Fruit fly (Drosophila melanogaster): ENCODE data around the gene CG34279.
A peak's percentile ranks its signal among the peaks of the same experiment; 100 is the strongest.

Gene CG34279

DNA sequence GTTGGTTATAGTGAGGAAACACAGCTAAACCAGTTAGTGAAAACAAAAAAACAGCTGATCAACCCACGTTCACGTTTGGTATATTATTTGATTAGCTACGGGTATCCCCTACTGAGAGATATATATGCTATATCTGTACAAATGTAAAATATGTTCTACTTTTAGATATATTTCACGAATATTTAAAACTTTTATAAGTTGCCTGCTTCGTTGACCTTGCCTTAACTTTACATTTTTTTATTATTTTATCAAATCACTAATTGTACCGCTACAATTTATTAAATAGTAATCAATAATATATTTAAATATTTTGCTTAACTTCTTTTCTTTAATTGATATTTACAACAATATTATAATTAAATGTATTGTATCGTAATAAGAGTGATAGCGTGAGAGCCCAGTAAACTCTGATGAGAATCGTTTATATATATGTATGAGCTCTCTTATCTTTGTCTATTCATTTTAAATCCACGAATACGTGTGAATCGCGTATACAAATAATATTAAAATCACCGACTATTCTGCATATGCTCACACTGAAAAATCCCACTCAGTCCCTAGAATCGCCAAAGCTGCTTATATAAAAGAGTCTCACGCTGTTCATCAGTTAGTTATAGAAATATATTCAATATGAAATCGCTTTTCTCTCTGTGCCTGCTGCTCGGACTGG lies 9.5 kb upstream of the CG34279 start, which contains the start of gene CG42821:
TSS of gene CG42821 (plus strand) at position 620 of the 670 bp plus-strand sequence.
- no peak for TF ChIP-seq CG17801 (GFP tag; optimal IDR thresholded peaks at IDR 0.05; ENCODE audit: partially characterized antibody)

DNA sequence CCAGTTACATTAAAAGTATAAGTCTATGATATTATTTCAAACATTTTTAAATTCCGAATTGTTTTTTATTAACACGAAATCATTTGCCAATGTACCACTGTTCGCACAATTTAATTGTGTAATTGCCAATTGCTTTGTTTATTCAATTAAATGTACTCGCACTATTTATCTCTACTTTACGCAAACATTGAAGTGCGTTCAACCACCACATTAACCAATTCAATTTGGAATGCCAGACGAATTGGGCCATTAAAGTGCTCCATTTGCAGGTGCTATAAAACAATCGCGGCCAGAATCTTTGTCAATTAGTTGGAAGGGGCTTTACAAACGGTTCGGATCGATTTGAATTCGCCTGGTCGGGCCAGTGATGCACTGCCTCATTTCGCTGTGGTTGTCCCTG lies 7.7 kb upstream of the CG34279 start, which contains the start of gene CG5863:
TSS of gene CG5863 (plus strand) at position 301 of the 400 bp plus-strand sequence.
- TF ChIP-seq CG17801 (GFP tag; optimal IDR thresholded peaks at IDR 0.05; ENCODE audit: partially characterized antibody): no peak

dm6 chr3R:17409319-17409718 lies 6.2 kb upstream of the CG34279 start, which contains the start of gene CG5860:
Gene CG5860, plus strand, starts transcription at chr3R:17409619.
- no peak for TF ChIP-seq CG17801 (GFP tag; optimal IDR thresholded peaks at IDR 0.05; ENCODE audit: partially characterized antibody)

dm6 chr3R:17407576-17407975 lies 4.5 kb upstream of the CG34279 start, which contains the start of gene CG17283:
Gene CG17283, plus strand, starts transcription at chr3R:17407876.
- TF ChIP-seq CG17801 (GFP tag; optimal IDR thresholded peaks at IDR 0.05; ENCODE audit: partially characterized antibody): no peak

dm6 chr3R:17406411-17406810 lies 3.3 kb upstream of the CG34279 start, which contains the start of the genes CG42824 and CG42798:
Gene CG42824, minus strand, starts transcription at chr3R:17406511.
Gene CG42798, plus strand, starts transcription at chr3R:17406678.
- TF ChIP-seq CG17801 (GFP tag; optimal IDR thresholded peaks at IDR 0.05; ENCODE audit: partially characterized antibody): no peak

- TF ChIP-seq CG17801 (GFP tag; optimal IDR thresholded peaks at IDR 0.05; ENCODE audit: partially characterized antibody): no peak
Measured at dm6 chr3R:17405009-17405408, 1.9 kb upstream of the CG34279 start, which contains the start of gene CG42823. Gene CG42823, minus strand, starts transcription at chr3R:17405109.

dm6 chr3R:17404155-17404554 lies 1.1 kb upstream of the CG34279 start:
- no peak for TF ChIP-seq CG17801 (GFP tag; optimal IDR thresholded peaks at IDR 0.05; ENCODE audit: partially characterized antibody)

DNA sequence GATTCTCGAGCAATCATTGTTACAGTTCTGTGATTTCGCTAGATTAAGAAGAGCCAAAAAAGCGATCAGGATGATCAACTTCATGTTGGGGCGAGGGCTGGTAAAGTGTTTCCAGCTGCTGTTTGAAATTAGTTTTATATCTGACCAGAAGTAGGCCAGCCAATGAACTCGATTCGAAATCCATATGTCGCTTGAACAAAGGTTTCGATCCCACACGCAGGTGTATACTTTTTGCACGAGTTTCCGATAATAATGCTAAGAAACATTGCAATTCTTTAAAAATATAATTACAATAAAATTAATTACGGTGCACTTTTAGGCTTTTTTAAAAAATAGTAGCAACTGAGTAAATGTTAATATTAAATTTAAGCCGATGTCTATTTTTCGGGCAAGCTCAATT lies 530 bp upstream of the CG34279 start, which contains the start of gene CG34280:
TSS of gene CG34280 (minus strand) at position 101 of the 400 bp plus-strand sequence.
- no peak for TF ChIP-seq CG17801 (GFP tag; optimal IDR thresholded peaks at IDR 0.05; ENCODE audit: partially characterized antibody)

- TF ChIP-seq CG17801 (GFP tag; optimal IDR thresholded peaks at IDR 0.05; ENCODE audit: partially characterized antibody): no peak
Measured at dm6 chr3R:17402434-17402833, 654 bp downstream of the CG34279 start, which contains the start of gene Sur-8. Gene Sur-8, minus strand, starts transcription at chr3R:17402515.

dm6 chr3R:17401289-17401752 lies 1.8 kb downstream of the CG34279 start:
- TF ChIP-seq CG17801 (GFP tag; optimal IDR thresholded peaks at IDR 0.05; ENCODE audit: partially characterized antibody): peak; percentile 20

DNA sequence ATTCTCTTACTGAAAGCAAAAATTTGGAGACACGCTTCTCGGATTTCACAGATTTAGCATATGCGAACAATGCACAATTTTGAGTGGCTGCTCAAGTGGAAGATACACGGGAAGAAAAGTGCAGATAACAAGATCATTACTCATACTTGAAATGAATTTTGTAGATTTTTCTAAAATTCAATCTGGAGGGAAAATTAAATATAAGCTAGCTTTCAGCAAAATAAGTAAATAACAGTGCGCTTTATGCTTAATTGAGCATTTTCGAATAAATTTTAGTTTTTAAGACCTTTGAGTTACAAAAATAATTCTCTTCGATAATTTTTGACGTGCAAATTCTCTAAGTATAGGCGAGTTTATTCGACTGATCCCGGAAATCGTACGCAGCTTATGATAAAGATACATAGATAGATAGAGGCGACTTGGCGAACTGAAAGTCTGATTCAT lies 2.4 kb downstream of the CG34279 start:
- TF ChIP-seq CG17801 (GFP tag; optimal IDR thresholded peaks at IDR 0.05; ENCODE audit: partially characterized antibody): peak; percentile 51

- TF ChIP-seq CG17801 (GFP tag; optimal IDR thresholded peaks at IDR 0.05; ENCODE audit: partially characterized antibody): no peak
Measured at dm6 chr3R:17400102-17400501, 3.0 kb downstream of the CG34279 start.

DNA sequence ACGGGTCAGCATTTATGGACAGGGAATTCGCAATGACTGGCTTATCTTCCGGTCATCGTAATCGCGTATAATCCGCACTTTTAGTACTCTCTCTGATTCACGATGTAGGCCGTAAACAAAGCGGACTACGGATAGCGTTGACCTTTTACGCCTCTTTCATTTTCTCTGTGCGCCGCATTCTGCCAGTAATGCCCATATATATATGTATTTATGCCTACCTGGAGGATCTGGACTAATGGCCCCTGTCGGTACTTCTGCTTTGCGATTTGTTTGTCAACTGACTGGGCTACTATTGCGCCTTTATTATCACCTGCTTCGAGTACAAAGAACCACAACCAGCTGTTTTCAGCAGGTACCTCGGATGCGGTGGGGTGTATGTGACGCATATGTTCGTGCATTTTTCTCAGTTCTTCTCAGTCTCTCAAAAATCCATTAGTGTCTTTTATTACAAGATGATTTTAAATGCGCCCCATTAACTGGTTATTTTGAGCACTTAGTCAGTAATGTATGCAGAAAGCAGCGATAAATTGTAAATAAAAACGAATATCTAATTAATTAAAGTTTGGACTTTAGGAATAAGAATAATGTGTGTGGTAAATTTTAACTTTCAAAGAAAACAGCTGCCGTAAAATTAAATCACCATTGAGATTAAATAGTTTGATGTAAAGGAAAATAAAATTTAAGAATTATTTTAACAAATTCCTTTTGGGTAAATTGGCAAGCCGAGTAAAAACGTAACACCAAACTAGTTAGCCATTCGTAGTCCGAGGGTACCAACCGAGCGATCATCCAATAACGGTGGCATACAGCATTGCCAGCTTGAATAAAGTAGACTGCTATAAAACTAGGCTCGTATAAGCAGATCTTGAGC lies 8.5 kb downstream of the CG34279 start, which contains the start of gene CREG:
TSS of gene CREG (minus strand) at position 323 of the 871 bp plus-strand sequence.
- TF ChIP-seq CG17801 (GFP tag; optimal IDR thresholded peaks at IDR 0.05; ENCODE audit: partially characterized antibody): no peak

dm6 chr3R:17391313-17391845 lies 11.7 kb downstream of the CG34279 start, which contains the start of the genes Brf and sds22:
Gene Brf, minus strand, starts transcription at chr3R:17391337.
Gene sds22, plus strand, starts transcription at chr3R:17391594.
- TF ChIP-seq CG17801 (GFP tag; optimal IDR thresholded peaks at IDR 0.05; ENCODE audit: partially characterized antibody): peak; percentile 96

Data from ovary, adult (tissue).